Worm (Caenorhabditis elegans) whole organism, L1 larva: Measurements from ENCODE around the gene F59A6.4.

Experiments
- C16A3.4 ChIP-seq: fragments of 150-350 bp; optimal IDR thresholded peaks from 2 replicates; lab custom pipeline; 2014; ENCODE audit warnings: missing biosample characterization, missing genetic modification characterization
- F16B12.6 ChIP-seq: fragments of 150-350 bp; optimal IDR thresholded peaks from 2 replicates; lab custom pipeline; 2014; ENCODE audit warnings: missing biosample characterization, missing genetic modification characterization
- Y116A8C.19 ChIP-seq: sonication (generic microtip); optimal IDR thresholded peaks from 2 replicates; lab custom pipeline; 2016; ENCODE audit warnings: missing compliant biosample characterization, missing genetic modification characterization, borderline replicate concordance
- ama-1 ChIP-seq: fragments of 150-350 bp; optimal IDR thresholded peaks from 2 replicates; lab custom pipeline; 2014
- blmp-1 ChIP-seq: fragments of 150-350 bp; optimal IDR thresholded peaks from 2 replicates; lab custom pipeline; 2014; ENCODE audit warnings: missing biosample characterization, missing genetic modification characterization
- ceh-63 ChIP-seq: fragments of 200-800 bp; sonication (Bioruptor generic); optimal IDR thresholded peaks from 2 replicates; lab custom pipeline; 2018; ENCODE audit warnings: mild to moderate bottlenecking, missing genetic modification characterization, missing compliant biosample characterization
- ceh-8 ChIP-seq: fragments of 200-800 bp; sonication (Bioruptor generic); optimal IDR thresholded peaks from 2 replicates; lab custom pipeline; 2018; ENCODE audit warnings: mild to moderate bottlenecking, missing genetic modification characterization, moderate library complexity, missing compliant biosample characterization
- ceh-90 ChIP-seq: sonication (generic microtip); optimal IDR thresholded peaks from 2 replicates; lab custom pipeline; 2016; ENCODE audit warnings: missing genetic modification characterization, missing compliant biosample characterization
- ces-1 ChIP-seq: fragments of 150-350 bp; optimal IDR thresholded peaks from 2 replicates; lab custom pipeline; 2014; ENCODE audit warnings: missing biosample characterization, missing genetic modification reagents, missing genetic modification characterization
- dpl-1 ChIP-seq, 3 experiments: fragments of 150-350 bp in 2 of 3; sonication (generic microtip) in 1 of 3; optimal IDR thresholded peaks; 2 replicates each; lab custom pipeline; 2014 to 2017; ENCODE audit warnings: missing biosample characterization in 3 of 3, missing genetic modification characterization in 3 of 3, missing genetic modification reagents in 3 of 3
- efl-1 ChIP-seq, 4 experiments: fragments of 150-350 bp; optimal IDR thresholded peaks in 3 of 4; peaks in 1 of 4; 1 replicate in 1 of 4; 2 replicates in 3 of 4; lab custom pipeline; 2014; ENCODE audit warnings: missing biosample characterization in 2 of 4, missing genetic modification characterization in 2 of 4, missing genetic modification reagents in 2 of 4
- egl-13 ChIP-seq: sonication (generic microtip); optimal IDR thresholded peaks from 2 replicates; lab custom pipeline; 2016; ENCODE audit warnings: missing genotype, missing genetic modification reagents, missing genetic modification characterization, missing compliant biosample characterization
- egl-27 ChIP-seq, 2 experiments: fragments of 150-350 bp in 1 of 2; sonication (generic microtip); optimal IDR thresholded peaks; 3 replicates each; lab custom pipeline; 2017 to 2018; ENCODE audit warnings: missing biosample characterization in 2 of 2, missing genetic modification characterization in 2 of 2, missing genetic modification reagents in 2 of 2
- elt-2 ChIP-seq: sonication (generic microtip); optimal IDR thresholded peaks from 2 replicates; lab custom pipeline; 2016; ENCODE audit warnings: missing genetic modification characterization, mild to moderate bottlenecking, inconsistent platforms, missing compliant biosample characterization, missing genetic modification reagents
- elt-3 ChIP-seq, 6 experiments: fragments of 150-350 bp in 1 of 6; sonication (generic microtip); optimal IDR thresholded peaks; 2 replicates each; lab custom pipeline; 2017 to 2018; ENCODE audit warnings: missing biosample characterization in 6 of 6, missing genetic modification characterization in 6 of 6, inconsistent platforms in 1 of 6
- fkh-4 ChIP-seq: sonication (generic microtip); optimal IDR thresholded peaks from 2 replicates; lab custom pipeline; 2016; ENCODE audit warnings: missing compliant biosample characterization, missing genetic modification characterization, borderline replicate concordance
- fkh-8 ChIP-seq: sonication (generic microtip); optimal IDR thresholded peaks from 2 replicates; lab custom pipeline; 2016; ENCODE audit warnings: mild to moderate bottlenecking, missing genetic modification characterization, missing compliant biosample characterization
- fos-1 ChIP-seq: fragments of 150-350 bp; optimal IDR thresholded peaks from 2 replicates; lab custom pipeline; 2014; ENCODE audit warnings: missing biosample characterization, missing genetic modification characterization
- hlh-17 ChIP-seq: fragments of 200-800 bp; sonication (Bioruptor generic); optimal IDR thresholded peaks from 2 replicates; lab custom pipeline; 2018; ENCODE audit warnings: missing genetic modification characterization, mild to moderate bottlenecking, missing compliant biosample characterization, moderate library complexity, borderline replicate concordance
- irx-1 ChIP-seq: sonication (generic microtip); optimal IDR thresholded peaks from 2 replicates; lab custom pipeline; 2016; ENCODE audit warnings: missing genetic modification characterization, missing compliant biosample characterization
- isw-1 ChIP-seq: fragments of 200-800 bp; sonication (Bioruptor generic); IDR thresholded peaks from 2 replicates; pipeline ENCODE4 v1.3.6; 2022; ENCODE audit warnings: missing genetic modification characterization, missing compliant biosample characterization
- jun-1 ChIP-seq: fragments of 150-350 bp; optimal IDR thresholded peaks from 2 replicates; lab custom pipeline; 2014; ENCODE audit warnings: missing biosample characterization, missing genetic modification reagents, missing genetic modification characterization
- lin-13 ChIP-seq: fragments of 150-350 bp; optimal IDR thresholded peaks from 2 replicates; lab custom pipeline; 2014; ENCODE audit warnings: missing biosample characterization, missing genetic modification reagents, missing genetic modification characterization
- lin-14 ChIP-seq: fragments of 200-800 bp; sonication (Bioruptor generic); optimal IDR thresholded peaks from 2 replicates; lab custom pipeline; 2018; ENCODE audit warnings: mild to moderate bottlenecking, missing genetic modification characterization, moderate library complexity, missing compliant biosample characterization
- lin-15B ChIP-seq: fragments of 150-350 bp; sonication (generic microtip); optimal IDR thresholded peaks from 3 replicates; lab custom pipeline; 2014; ENCODE audit warnings: missing biosample characterization, missing genetic modification characterization
- lin-35 ChIP-seq, 2 experiments: fragments of 150-350 bp; optimal IDR thresholded peaks; 2 replicates each; lab custom pipeline; 2014; ENCODE audit warnings: missing biosample characterization in 2 of 2, missing genetic modification characterization in 2 of 2, missing genetic modification reagents in 2 of 2
- lin-39 ChIP-seq: fragments of 150-350 bp; optimal IDR thresholded peaks from 2 replicates; lab custom pipeline; 2014; ENCODE audit warnings: missing biosample characterization, missing genetic modification reagents, missing genetic modification characterization
- lir-3 ChIP-seq: sonication (generic microtip); optimal IDR thresholded peaks from 2 replicates; lab custom pipeline; 2016; ENCODE audit warnings: mild to moderate bottlenecking, missing genetic modification characterization, moderate library complexity, missing compliant biosample characterization; ENCODE audit not compliant: poor library complexity
- lsy-2 ChIP-seq, 2 experiments: fragments of 150-350 bp; optimal IDR thresholded peaks; 2 replicates each; lab custom pipeline; 2014; ENCODE audit warnings: missing biosample characterization in 2 of 2, missing genetic modification characterization in 2 of 2
- mep-1 ChIP-seq: fragments of 150-350 bp; optimal IDR thresholded peaks from 2 replicates; lab custom pipeline; 2014; ENCODE audit warnings: missing biosample characterization, missing genetic modification characterization
- nhr-12 ChIP-seq: sonication (generic microtip); optimal IDR thresholded peaks from 2 replicates; lab custom pipeline; 2017; ENCODE audit warnings: missing biosample characterization, missing genetic modification characterization
- nhr-19 ChIP-seq: fragments of 200-800 bp; sonication (Bioruptor generic); conservative IDR thresholded peaks from 2 replicates; pipeline ENCODE4 v1.3.6; 2022; ENCODE audit warnings: missing genetic modification characterization, missing compliant biosample characterization
- nhr-71 ChIP-seq: sonication (generic microtip); optimal IDR thresholded peaks from 2 replicates; lab custom pipeline; 2016; ENCODE audit warnings: mild to moderate bottlenecking, missing genetic modification characterization, moderate library complexity, missing compliant biosample characterization
- nhr-76 ChIP-seq: sonication (generic microtip); optimal IDR thresholded peaks from 2 replicates; lab custom pipeline; 2017; ENCODE audit warnings: missing biosample characterization, missing genetic modification characterization
- nhr-85 ChIP-seq: sonication (generic microtip); peaks from one replicate; lab custom pipeline; 2016; ENCODE audit warnings: missing genetic modification characterization, inconsistent platforms, missing compliant biosample characterization
- pqm-1 ChIP-seq: sonication (generic microtip); optimal IDR thresholded peaks from 3 replicates; lab custom pipeline; 2017; ENCODE audit warnings: missing biosample characterization, missing genetic modification characterization
- rnt-1 ChIP-seq: sonication (generic microtip); optimal IDR thresholded peaks from 2 replicates; lab custom pipeline; 2016; ENCODE audit warnings: mild to moderate bottlenecking, missing genetic modification characterization, moderate library complexity, missing compliant biosample characterization
- skn-1 ChIP-seq: fragments of 150-350 bp; optimal IDR thresholded peaks from 2 replicates; lab custom pipeline; 2014; ENCODE audit warnings: missing biosample characterization, missing genetic modification characterization
- snu-23 ChIP-seq: sonication (generic microtip); optimal IDR thresholded peaks from 2 replicates; lab custom pipeline; 2016; ENCODE audit warnings: missing genetic modification characterization, missing compliant biosample characterization
- swsn-7 ChIP-seq: sonication (generic microtip); optimal IDR thresholded peaks from 2 replicates; lab custom pipeline; 2016; ENCODE audit warnings: missing genetic modification characterization, missing compliant biosample characterization
- tbx-2 ChIP-seq: sonication (generic microtip); optimal IDR thresholded peaks from 2 replicates; lab custom pipeline; 2016; ENCODE audit warnings: missing genetic modification characterization, missing compliant biosample characterization
- tlp-1 ChIP-seq: fragments of 150-350 bp; optimal IDR thresholded peaks from 2 replicates; lab custom pipeline; 2014; ENCODE audit warnings: missing biosample characterization, missing genetic modification characterization
- unc-62 ChIP-seq: fragments of 150-350 bp; optimal IDR thresholded peaks from 2 replicates; lab custom pipeline; 2014; ENCODE audit warnings: missing biosample characterization, missing genetic modification reagents, missing genetic modification characterization
- unc-86 ChIP-seq: sonication (generic microtip); optimal IDR thresholded peaks from 2 replicates; lab custom pipeline; 2016; ENCODE audit warnings: missing genetic modification characterization, missing compliant biosample characterization
- vab-15 ChIP-seq: sonication (generic microtip); optimal IDR thresholded peaks from 2 replicates; lab custom pipeline; 2017; ENCODE audit warnings: missing genotype, mild to moderate bottlenecking, missing genetic modification characterization, missing compliant biosample characterization
- xbp-1 ChIP-seq: sonication (generic microtip); optimal IDR thresholded peaks from 2 replicates; lab custom pipeline; 2016; ENCODE audit warnings: missing genetic modification characterization, missing compliant biosample characterization
- zag-1 ChIP-seq: fragments of 150-350 bp; optimal IDR thresholded peaks from 2 replicates; lab custom pipeline; 2014; ENCODE audit warnings: missing biosample characterization, missing genetic modification characterization
- ztf-11 ChIP-seq, 2 experiments: sonication (generic microtip); optimal IDR thresholded peaks; 2 replicates each; lab custom pipeline; 2016 to 2017; ENCODE audit warnings: missing genetic modification characterization in 2 of 2, missing biosample characterization in 1 of 2, missing compliant biosample characterization in 1 of 2

Gene F59A6.4

DNA sequence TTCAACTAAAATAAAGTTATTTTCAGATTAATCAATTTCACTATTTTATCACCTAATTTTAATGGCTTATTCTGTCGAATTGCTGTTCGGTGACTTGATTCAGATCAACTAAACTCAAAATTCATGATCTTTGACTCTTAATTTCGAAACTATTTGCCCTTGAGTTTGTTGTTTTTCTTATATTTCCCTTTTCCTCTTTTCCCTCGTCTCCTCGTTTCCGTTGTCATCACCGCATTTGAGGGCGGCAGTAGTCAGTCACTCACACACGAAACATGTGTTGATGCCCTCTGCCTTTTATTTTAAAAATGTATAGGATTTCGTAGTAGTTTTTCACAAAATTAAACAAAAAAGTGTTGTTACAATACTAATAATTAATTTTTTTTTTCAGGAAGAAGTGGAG, 9.9 kb upstream of the F59A6.4 start, which contains the start of gene rnh-1.0:
TSS of gene rnh-1.0 (plus strand) at position 389 of the 400 bp plus-strand sequence.
- no peak for TF ChIP-seq fkh-4
- no peak for TF ChIP-seq efl-1 (optimal IDR thresholded peaks at IDR 0.05; lab: Kevin White, UChicago)
- TF ChIP-seq efl-1 (GFP tag; optimal IDR thresholded peaks at IDR 0.05 in 1 of 2; lab: Kevin White, UChicago), result peak; percentile 9 to 93
- TF ChIP-seq snu-23, result peak; percentile 11
- no peak for TF ChIP-seq nhr-76 (tag; lab: Kevin White, UChicago)
- no peak for TF ChIP-seq elt-3 (tag; optimal IDR thresholded peaks at IDR 0.05; lab: Kevin White, UChicago)
- peak; percentile 28 for TF ChIP-seq blmp-1
- no peak for TF ChIP-seq fos-1 (tag; lab: Kevin White, UChicago)
- peak; percentile 25 for TF ChIP-seq nhr-71
- peak in 2 of 3 experiments; percentile 28 to 30 for TF ChIP-seq dpl-1 (GFP tag; optimal IDR thresholded peaks at IDR 0.05; lab: Kevin White, UChicago)
- peak; percentile 67 for TF ChIP-seq lin-14 (GFP tag; lab: Kevin White, UChicago)
- TF ChIP-seq rnt-1 (tag; lab: Kevin White, UChicago), result peak; percentile 18
- peak; percentile 19 for TF ChIP-seq skn-1 (tag; lab: Kevin White, UChicago)
- TF ChIP-seq unc-62, result no peak
- TF ChIP-seq mep-1 (tag; lab: Kevin White, UChicago), result peak; percentile 47
- peak; percentile 74 for TF ChIP-seq nhr-85 (tag; lab: Kevin White, UChicago)

DNA sequence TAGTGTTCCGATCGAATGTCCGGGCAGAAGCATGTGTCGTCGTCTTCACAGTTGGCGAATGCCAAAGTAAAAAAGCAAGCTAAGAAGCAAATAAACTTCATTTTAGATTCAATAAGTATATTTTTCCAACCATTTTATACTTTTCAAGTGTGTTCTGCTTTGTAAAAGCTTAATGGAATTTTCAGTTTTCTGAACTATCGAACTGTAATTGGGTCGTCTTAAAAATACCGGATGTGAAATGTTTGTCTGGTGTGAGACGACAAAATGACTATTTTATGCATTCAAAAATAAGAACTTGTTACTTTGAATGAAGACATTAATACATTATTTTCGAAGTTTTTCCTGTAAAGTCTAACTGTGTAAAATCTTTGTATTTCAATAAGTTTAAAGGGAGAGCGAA, 6.2 kb upstream of the F59A6.4 start, which contains the start of gene F59A6.11:
TSS of gene F59A6.11 (minus strand) at position 101 of the 400 bp plus-strand sequence.
- TF ChIP-seq lir-3 (tag; lab: Kevin White, UChicago) (no peak), efl-1 (optimal IDR thresholded peaks at IDR 0.05; lab: Kevin White, UChicago) (no peak), efl-1 (GFP tag; optimal IDR thresholded peaks at IDR 0.05 in 1 of 2; lab: Kevin White, UChicago) (peak in 1 of 2 experiments; percentile 72)
- TF ChIP-seq, all 84 proteins: peak for 1

- no peak for TF ChIP-seq nhr-12
- TF ChIP-seq hlh-17 (GFP tag; lab: Kevin White, UChicago), result no peak
- TF ChIP-seq F16B12.6 (tag; lab: Kevin White, UChicago), result peak; percentile 100
- TF ChIP-seq jun-1, result peak; percentile 89
- TF ChIP-seq nhr-19, result peak; percentile 93
- TF ChIP-seq tbx-2 (tag; lab: Kevin White, UChicago), result peak; percentile 94
- TF ChIP-seq isw-1 (GFP tag; lab: Robert Waterston, UW), result peak; percentile 90
- peak; percentile 66 for TF ChIP-seq fkh-8
- TF ChIP-seq nhr-85 (tag; lab: Kevin White, UChicago), result peak; percentile 95
- TF ChIP-seq ces-1 (GFP tag; lab: Kevin White, UChicago), result no peak
- no peak for TF ChIP-seq pqm-1
- TF ChIP-seq tlp-1, result no peak
- TF ChIP-seq zag-1 (tag; lab: Kevin White, UChicago), result peak; percentile 37
- peak; percentile 92 for TF ChIP-seq unc-86 (tag; lab: Kevin White, UChicago)
- TF ChIP-seq lin-35 (GFP tag; optimal IDR thresholded peaks at IDR 0.05; lab: Kevin White, UChicago), result peak; percentile 100
- peak; percentile 99 for TF ChIP-seq elt-2 (tag; lab: Kevin White, UChicago)
- no peak for TF ChIP-seq ceh-63
- TF ChIP-seq egl-27 (tag; optimal IDR thresholded peaks at IDR 0.05; lab: Kevin White, UChicago), result peak in 1 of 2 experiments; percentile 1
- peak; percentile 92 for TF ChIP-seq C16A3.4 (tag; lab: Kevin White, UChicago)
- peak; percentile 94 for TF ChIP-seq skn-1 (tag; lab: Kevin White, UChicago)
- peak; percentile 77 for TF ChIP-seq lin-15B (tag; lab: Kevin White, UChicago)
- TF ChIP-seq swsn-7 (tag; lab: Kevin White, UChicago), result peak; percentile 95
- peak in 1 of 2 experiments; percentile 78 for TF ChIP-seq ztf-11 (tag; optimal IDR thresholded peaks at IDR 0.05; lab: Kevin White, UChicago)
- TF ChIP-seq lsy-2 (tag; optimal IDR thresholded peaks at IDR 0.05; lab: Kevin White, UChicago), result peak; percentile 95
- peak in 2 of 6 experiments; percentile 76 to 91 for TF ChIP-seq elt-3 (tag; optimal IDR thresholded peaks at IDR 0.05; lab: Kevin White, UChicago)
- TF ChIP-seq ceh-90 (tag; lab: Kevin White, UChicago), result peak; percentile 60
- peak; percentile 100 for TF ChIP-seq dpl-1 (GFP tag; optimal IDR thresholded peaks at IDR 0.05; lab: Kevin White, UChicago)
- TF ChIP-seq lin-39 (tag; lab: Kevin White, UChicago), result peak; percentile 90
- TF ChIP-seq irx-1 (tag; lab: Kevin White, UChicago), result peak; percentile 84
- TF ChIP-seq ceh-8 (GFP tag; lab: Kevin White, UChicago), result peak; percentile 88
- no peak for TF ChIP-seq vab-15
- TF ChIP-seq egl-13, result peak; percentile 85
- TF ChIP-seq ama-1 (lab: Kevin White, UChicago), result no peak
- peak; percentile 96 for TF ChIP-seq nhr-71
- TF ChIP-seq xbp-1 (tag; lab: Kevin White, UChicago), result peak; percentile 94
- peak; percentile 79 for TF ChIP-seq lin-13 (GFP tag; lab: Kevin White, UChicago)
- TF ChIP-seq Y116A8C.19 (tag; lab: Kevin White, UChicago), result no peak
These were observed 5.8 kb upstream of the F59A6.4 start, which contains the start of gene citk-2 for ce11 chrII:4999122-4999521. Gene citk-2, plus strand, starts transcription at chrII:4999520.
